Worm (Caenorhabditis elegans) whole organism, late embryonic: ENCODE data around the gene T06E6.10.

Source experiments
- F13H6.1 ChIP-seq: sonication (generic microtip); optimal IDR thresholded peaks from 2 replicates; lab custom pipeline; 2016; ENCODE audit warnings: missing genetic modification characterization, missing compliant biosample characterization
- K02D7.2 ChIP-seq: sonication (generic microtip); optimal IDR thresholded peaks from 2 replicates; lab custom pipeline; 2017; ENCODE audit warnings: mild to moderate bottlenecking, missing genetic modification characterization, missing compliant biosample characterization
- ama-1 ChIP-seq: fragments of 150-350 bp; optimal IDR thresholded peaks from 2 replicates; lab custom pipeline; 2014
- hlh-6 ChIP-seq: sonication (generic microtip); optimal IDR thresholded peaks from 2 replicates; lab custom pipeline; 2016; ENCODE audit warnings: missing genotype, missing genetic modification characterization, missing compliant biosample characterization
- lin-11 ChIP-seq: fragments of 200-800 bp; sonication (Bioruptor generic); optimal IDR thresholded peaks from 2 replicates; lab custom pipeline; 2018; ENCODE audit warnings: mild to moderate bottlenecking, missing genetic modification characterization, missing compliant biosample characterization
- madf-2 ChIP-seq: sonication (generic microtip); optimal IDR thresholded peaks from 2 replicates; lab custom pipeline; 2017; ENCODE audit warnings: missing genetic modification characterization, missing compliant biosample characterization
- sdc-2 ChIP-seq: sonication (generic microtip); optimal IDR thresholded peaks from 2 replicates; lab custom pipeline; 2016; ENCODE audit warnings: missing genotype, missing genetic modification characterization, missing compliant biosample characterization
- tbx-2 ChIP-seq: sonication (generic microtip); optimal IDR thresholded peaks from 2 replicates; lab custom pipeline; 2016; ENCODE audit warnings: missing genetic modification characterization, missing compliant biosample characterization

ce11 chrV:15425368-15426091 is 7.6 kb downstream of the T06E6.10 start, which contains the start of gene Y36E3A.2:
- TF ChIP-seq hlh-6 = no peak
- no peak for TF ChIP-seq sdc-2 (tag; lab: Kevin White, UChicago)
- TF ChIP-seq ama-1 (lab: Kevin White, UChicago) = no peak
- TF ChIP-seq tbx-2 (tag; lab: Kevin White, UChicago) = no peak
- TF ChIP-seq lin-11 (tag; lab: Kevin White, UChicago) = no peak
- TF ChIP-seq K02D7.2 (tag; lab: Kevin White, UChicago) = no peak
- TF ChIP-seq madf-2 = no peak
- TF ChIP-seq F13H6.1 (tag; lab: Kevin White, UChicago) = no peak
